Fruit fly (Drosophila melanogaster): ENCODE measurements around the gene Ald1.

DNA sequence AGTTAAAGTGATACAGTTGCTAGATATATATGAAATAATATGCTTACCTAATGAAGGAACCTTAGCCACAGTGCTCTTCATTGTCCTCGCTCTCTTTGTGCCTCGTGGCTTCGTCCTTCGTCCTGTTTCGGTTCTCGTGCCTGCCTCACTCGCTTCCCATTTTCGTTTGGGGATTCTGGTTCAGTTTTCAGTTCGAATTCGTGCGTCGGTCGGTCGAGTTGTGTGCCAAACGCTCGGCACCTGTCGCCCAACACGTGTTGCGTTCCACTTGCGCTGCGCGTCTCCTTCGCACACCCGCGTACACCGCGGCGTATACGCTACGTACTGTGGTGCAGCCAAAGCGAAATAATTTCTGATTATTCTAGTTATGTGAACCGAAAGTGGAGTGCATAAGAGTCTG lies 1.1 kb upstream of the Ald1 start, which contains the start of gene CG6154:
- TF ChIP-seq EcR (GFP tag; optimal IDR thresholded peaks at IDR 0.05), result no peak
- no peak for TF ChIP-seq psq (optimal IDR thresholded peaks at IDR 0.05)
- TF ChIP-seq pan (optimal IDR thresholded peaks at IDR 0.05), result no peak
- no peak for TF ChIP-seq CG8478 (optimal IDR thresholded peaks at IDR 0.05)
- TF ChIP-seq Dll (optimal IDR thresholded peaks at IDR 0.05), result no peak
- no peak for TF ChIP-seq usp (GFP tag; optimal IDR thresholded peaks at IDR 0.05)

Measured in whole organism.